Worm (Caenorhabditis elegans): ENCODE results near the gene vps-26.

The vps-26 gene

DNA sequence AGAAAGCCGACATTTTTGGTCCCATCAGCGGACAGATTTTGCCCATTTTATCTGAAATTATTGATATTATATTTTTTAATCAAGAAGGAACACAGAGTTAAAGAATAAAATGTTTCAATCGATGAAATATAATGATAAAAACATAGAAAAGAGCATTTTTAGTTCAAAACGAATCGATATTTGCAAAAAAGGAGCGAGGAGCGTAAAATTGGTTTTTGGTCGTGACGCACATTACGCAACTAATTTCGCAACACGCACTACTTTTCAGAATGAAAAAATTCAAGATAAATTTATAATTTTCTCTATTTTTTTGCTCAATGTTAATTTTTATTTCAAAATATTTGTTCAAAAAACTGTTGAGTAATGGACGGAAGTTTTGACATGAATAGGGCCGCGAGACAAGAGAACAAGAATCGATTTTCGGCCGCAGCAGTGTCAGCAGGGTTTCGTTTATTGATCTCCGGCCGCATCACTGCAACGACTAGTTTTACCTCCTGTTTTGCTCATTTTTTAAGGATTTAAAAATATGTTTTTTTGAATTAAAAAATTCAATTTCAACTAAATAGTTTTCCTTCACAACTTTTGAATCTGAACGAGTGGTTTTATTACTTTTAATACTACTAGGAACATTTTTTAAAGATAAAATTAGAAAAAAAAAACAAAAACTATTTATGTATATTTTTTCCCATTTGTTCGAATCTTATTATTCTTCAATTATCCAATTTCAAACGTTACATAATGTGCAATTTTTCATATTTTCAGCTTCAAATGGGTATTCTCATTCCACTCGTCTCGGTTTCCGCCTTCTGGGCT is 20.3 kb downstream of the vps-26 start, which contains the start of the genes F49C12.12 and vha-17 (continued):
- TF ChIP-seq unc-39 (tag; optimal IDR thresholded peaks at IDR 0.05) (no peak), elt-3 (tag; optimal IDR thresholded peaks at IDR 0.05) (no peak), R02D3.7 (tag; optimal IDR thresholded peaks at IDR 0.05) (no peak)

DNA sequence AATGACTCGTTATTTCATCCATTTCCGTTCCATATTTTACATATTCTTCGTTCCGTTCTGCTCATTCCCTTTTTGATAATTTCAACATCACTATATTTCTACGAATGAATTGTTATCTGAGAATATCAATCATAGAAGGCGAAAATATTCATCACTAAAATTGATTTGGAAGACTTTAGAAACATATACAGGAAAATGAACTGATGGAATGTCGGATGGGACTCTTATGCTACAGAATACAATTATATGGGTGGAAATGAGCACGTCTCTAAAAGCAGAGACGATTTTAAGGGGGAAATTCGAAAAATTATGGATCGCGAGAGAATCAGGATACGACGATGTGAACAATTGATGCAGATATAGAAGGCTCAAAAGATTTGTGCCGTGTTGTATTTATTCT is 21.6 kb downstream of the vps-26 start:
- TF ChIP-seq fkh-10 (GFP tag; optimal IDR thresholded peaks at IDR 0.05) = no peak
- no peak for TF ChIP-seq egl-27 (tag; optimal IDR thresholded peaks at IDR 0.05)
- TF ChIP-seq elt-2 (tag; optimal IDR thresholded peaks at IDR 0.05) = no peak
- TF ChIP-seq mml-1 (tag; optimal IDR thresholded peaks at IDR 0.05) = no peak
- TF ChIP-seq nhr-25 (tag; optimal IDR thresholded peaks at IDR 0.05) = no peak
- no peak for TF ChIP-seq nhr-43 (tag; optimal IDR thresholded peaks at IDR 0.05; ENCODE audit: poor library complexity, severe bottlenecking)
- TF ChIP-seq elt-3 (tag; optimal IDR thresholded peaks at IDR 0.05) = no peak
- no peak for TF ChIP-seq nhr-28 (tag; optimal IDR thresholded peaks at IDR 0.05)
- no peak for TF ChIP-seq nhr-76 (tag; optimal IDR thresholded peaks at IDR 0.05)
- no peak for TF ChIP-seq mdl-1 (tag; optimal IDR thresholded peaks at IDR 0.05)
- TF ChIP-seq jun-1 (tag; optimal IDR thresholded peaks at IDR 0.05) = no peak
- no peak for TF ChIP-seq ceh-28 (tag; optimal IDR thresholded peaks at IDR 0.05)

DNA sequence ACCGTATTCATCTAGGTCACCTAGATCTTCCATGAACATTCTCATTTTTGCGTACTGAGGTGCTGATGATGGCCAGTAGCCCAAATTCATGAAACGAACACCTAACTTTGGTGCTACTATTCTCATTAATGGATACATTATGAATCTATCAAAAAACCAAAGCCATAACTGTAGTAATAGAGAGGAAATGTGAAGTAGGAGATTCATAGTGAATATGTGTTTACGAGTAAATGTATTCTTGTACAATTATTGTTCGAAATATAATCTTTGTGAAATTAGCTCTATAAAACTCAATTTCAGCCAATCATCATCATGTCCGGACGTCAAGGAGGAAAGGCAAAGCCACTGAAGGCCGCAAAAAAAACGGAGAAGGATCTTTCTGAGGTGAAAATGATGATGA is 22.5 kb downstream of the vps-26 start, which contains the start of the genes F49C12.11 and nemt-1:
Gene F49C12.11, plus strand, starts transcription at position 301 of the 400 bp plus-strand sequence.
Gene nemt-1, minus strand, starts transcription at position 360 of the 400 bp plus-strand sequence.
- TF ChIP-seq ceh-16 (tag; optimal IDR thresholded peaks at IDR 0.05) = no peak
- TF ChIP-seq nhr-43 (tag; optimal IDR thresholded peaks at IDR 0.05; ENCODE audit: poor library complexity, severe bottlenecking) = no peak
- TF ChIP-seq elt-2 (tag; optimal IDR thresholded peaks at IDR 0.05) = no peak
- TF ChIP-seq jun-1 (tag; optimal IDR thresholded peaks at IDR 0.05) = no peak
- no peak for TF ChIP-seq fkh-2 (tag; optimal IDR thresholded peaks at IDR 0.05)
- TF ChIP-seq lin-15B (tag; optimal IDR thresholded peaks at IDR 0.05) = no peak
- no peak for TF ChIP-seq tbx-2 (tag; optimal IDR thresholded peaks at IDR 0.05)
- TF ChIP-seq nhr-23 (tag; optimal IDR thresholded peaks at IDR 0.05) = no peak
- TF ChIP-seq lsy-12 (tag; optimal IDR thresholded peaks at IDR 0.05) = no peak
- no peak for TF ChIP-seq mml-1 (tag; optimal IDR thresholded peaks at IDR 0.05)
- TF ChIP-seq egl-27 (tag; optimal IDR thresholded peaks at IDR 0.05) = no peak
- TF ChIP-seq sea-2 (GFP tag; optimal IDR thresholded peaks at IDR 0.05) = no peak
- TF ChIP-seq nfya-1 (tag; optimal IDR thresholded peaks at IDR 0.05; ENCODE audit: insufficient read depth) = no peak
- no peak for TF ChIP-seq nhr-76 (tag; optimal IDR thresholded peaks at IDR 0.05)
- no peak for TF ChIP-seq fkh-10 (GFP tag; optimal IDR thresholded peaks at IDR 0.05)
- TF ChIP-seq eor-1 (tag; optimal IDR thresholded peaks at IDR 0.05) = no peak
- TF ChIP-seq unc-62 (GFP tag; optimal IDR thresholded peaks at IDR 0.05) = no peak
- TF ChIP-seq skn-1 (tag; optimal IDR thresholded peaks at IDR 0.05) = no peak
- no peak for TF ChIP-seq nhr-77 (tag; optimal IDR thresholded peaks at IDR 0.05)

DNA sequence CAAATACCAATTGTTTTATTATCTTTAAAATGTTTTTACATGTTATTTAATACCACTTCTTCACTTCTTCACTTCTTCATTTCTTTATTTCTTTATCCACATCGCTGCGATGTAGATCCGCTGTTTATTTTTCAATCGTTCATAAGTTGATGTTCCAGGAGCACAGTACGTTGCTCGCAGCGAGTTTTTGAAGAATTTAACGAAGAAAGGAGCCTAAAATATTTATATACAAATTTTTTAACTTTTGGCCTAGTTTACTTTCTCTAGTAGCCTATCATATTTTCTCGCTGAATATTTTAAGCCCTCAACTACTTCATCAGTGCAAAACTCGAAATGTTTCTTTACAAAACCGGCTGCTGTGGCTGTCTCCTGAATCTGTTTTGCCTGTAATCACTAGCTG is 23.4 kb downstream of the vps-26 start:
- TF ChIP-seq lin-39 (tag; optimal IDR thresholded peaks at IDR 0.05) = no peak
- TF ChIP-seq nfya-1 (tag; optimal IDR thresholded peaks at IDR 0.05; ENCODE audit: insufficient read depth) = no peak
- no peak for TF ChIP-seq nhr-67 (tag; optimal IDR thresholded peaks at IDR 0.05)
- no peak for TF ChIP-seq nhr-28 (tag; optimal IDR thresholded peaks at IDR 0.05)
- TF ChIP-seq unc-39 (tag; optimal IDR thresholded peaks at IDR 0.05) = no peak

DNA sequence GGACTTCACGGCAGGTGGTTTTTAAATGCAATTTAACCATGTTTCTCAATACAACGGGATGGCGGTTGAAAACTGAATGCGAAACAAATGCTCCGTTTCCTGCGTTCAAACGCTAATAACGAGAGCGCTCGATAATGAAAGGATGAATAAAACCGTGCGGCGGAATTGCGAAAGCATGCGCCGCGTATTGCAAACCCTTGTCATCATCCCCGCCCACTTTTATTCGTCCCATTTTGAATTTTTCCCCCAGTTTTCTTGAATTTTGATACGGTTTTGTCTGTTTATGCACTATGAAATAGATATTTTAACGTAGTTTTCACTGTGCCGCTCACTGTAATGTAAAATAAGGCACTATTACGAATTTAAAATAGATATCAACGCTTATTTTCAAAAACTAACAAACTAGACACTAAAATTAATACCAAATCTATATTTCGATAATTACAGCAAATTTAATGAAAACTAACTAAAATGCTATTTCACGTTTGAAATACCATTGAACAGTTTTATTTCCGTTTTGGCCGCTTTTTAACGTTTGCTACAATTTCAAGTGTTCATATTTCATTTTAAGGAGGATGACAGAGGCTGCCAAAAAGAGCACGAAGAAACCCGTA is 25.4 kb downstream of the vps-26 start, which contains the start of the genes F49C12.9 and rpn-7:
Gene F49C12.9, minus strand, starts transcription at position 148 of the 614 bp plus-strand sequence.
Gene rpn-7, plus strand, starts transcription at position 564 of the 614 bp plus-strand sequence.
- TF ChIP-seq nhr-25 (tag; optimal IDR thresholded peaks at IDR 0.05) (no peak), pha-4 (tag; optimal IDR thresholded peaks at IDR 0.05) (peak; percentile 52), skn-1 (tag; optimal IDR thresholded peaks at IDR 0.05) (peak; percentile 99), hmg-11 (tag; optimal IDR thresholded peaks at IDR 0.05) (peak; percentile 68), zag-1 (tag; optimal IDR thresholded peaks at IDR 0.05) (no peak), ztf-4 (tag; optimal IDR thresholded peaks at IDR 0.05) (no peak), snpc-4 (tag; optimal IDR thresholded peaks at IDR 0.05) (peak; percentile 47), elt-2 (tag; optimal IDR thresholded peaks at IDR 0.05) (peak; percentile 24), nfya-1 (tag; optimal IDR thresholded peaks at IDR 0.05; ENCODE audit: insufficient read depth) (peak; percentile 56), lin-39 (tag; optimal IDR thresholded peaks at IDR 0.05) (peak; percentile 61), egl-5 (tag; optimal IDR thresholded peaks at IDR 0.05) (peak; percentile 48), daf-12 (tag; optimal IDR thresholded peaks at IDR 0.05) (no peak), lin-15B (tag; optimal IDR thresholded peaks at IDR 0.05) (peak; percentile 5), nhr-43 (tag; optimal IDR thresholded peaks at IDR 0.05; ENCODE audit: poor library complexity, severe bottlenecking) (peak; percentile 8)
